Fruit fly (Drosophila melanogaster): Measurements from ENCODE around the gene CG4511.

The CG4511 gene

dm6 chr3R:10868427-10868962 lies 14.2 kb downstream of the CG4511 start, which contains the start of the genes SelR and Tsp86D (continued):
- no peak for TF ChIP-seq CG6272 (GFP tag; IDR thresholded peaks at IDR 0.05)
- no peak for TF ChIP-seq Atf-2 (GFP tag; optimal IDR thresholded peaks at IDR 0.05)
- TF ChIP-seq NFAT (GFP tag; IDR thresholded peaks at IDR 0.05): 0 out of 2 replicates have a peak, but pooled peaks have one; percentile 27
- no peak for TF ChIP-seq Dad (GFP tag; optimal IDR thresholded peaks at IDR 0.05)
- peak; percentile 69 for TF ChIP-seq CG1603 (tag; optimal IDR thresholded peaks at IDR 0.05)
- peak; percentile 73; the same call in 2 of the 3 replicates for TF ChIP-seq CG34224 (GFP tag; IDR thresholded peaks at IDR 0.05; ENCODE audit: partially characterized antibody)
- TF ChIP-seq crc (GFP tag; optimal IDR thresholded peaks at IDR 0.05): no peak
- peak; percentile 47 for TF ChIP-seq Jarid2 (GFP tag; optimal IDR thresholded peaks at IDR 0.05)
- peak; percentile 33 for TF ChIP-seq vvl (GFP tag; IDR thresholded peaks at IDR 0.05)
- TF ChIP-seq CG11247 (GFP tag; IDR thresholded peaks at IDR 0.05): no peak
- TF ChIP-seq ttk (GFP tag; IDR thresholded peaks at IDR 0.05): 0 out of 2 replicates have a peak, but pooled peaks have one; percentile 17
- TF ChIP-seq kah (GFP tag; optimal IDR thresholded peaks at IDR 0.05): peak; percentile 78
- no peak for TF ChIP-seq mam (GFP tag; optimal IDR thresholded peaks at IDR 0.05)
- TF ChIP-seq CG14965 (GFP tag; optimal IDR thresholded peaks at IDR 0.05; ENCODE audit: borderline replicate concordance): no peak
- peak; percentile 95 for TF ChIP-seq CG9797 (GFP tag; optimal IDR thresholded peaks at IDR 0.05)
- TF ChIP-seq CTCF (GFP tag; optimal IDR thresholded peaks at IDR 0.05): peak; percentile 65
- no peak for TF ChIP-seq Dip2 (GFP tag; IDR thresholded peaks at IDR 0.05)
- peak; percentile 11 for TF ChIP-seq oc (tag; optimal IDR thresholded peaks at IDR 0.05)
- peak; percentile 16 for TF ChIP-seq gsb-n (tag; optimal IDR thresholded peaks at IDR 0.05)
- no peak for TF ChIP-seq trh (GFP tag; optimal IDR thresholded peaks at IDR 0.05)
- no peak for TF ChIP-seq NK7.1 (GFP tag; optimal IDR thresholded peaks at IDR 0.05)
- peak; percentile 62 for TF ChIP-seq CG17568 (GFP tag; optimal IDR thresholded peaks at IDR 0.05)
- peak; percentile 9 for TF ChIP-seq nom (GFP tag; optimal IDR thresholded peaks at IDR 0.05)
- TF ChIP-seq tx (GFP tag; optimal IDR thresholded peaks at IDR 0.05): no peak
- no peak for TF ChIP-seq gem (tag; optimal IDR thresholded peaks at IDR 0.05)
- no peak for TF ChIP-seq CG11398 (GFP tag; optimal IDR thresholded peaks at IDR 0.05)
- TF ChIP-seq Dfd (GFP tag; optimal IDR thresholded peaks at IDR 0.05): no peak
- TF ChIP-seq dati (GFP tag; IDR thresholded peaks at IDR 0.05): no peak
- no peak for TF ChIP-seq CG33557 (GFP tag; optimal IDR thresholded peaks at IDR 0.05)
- TF ChIP-seq CG2116 (GFP tag; optimal IDR thresholded peaks at IDR 0.05): peak; percentile 45
- TF ChIP-seq eyg (GFP tag; optimal IDR thresholded peaks at IDR 0.05): no peak
- TF ChIP-seq knrl (GFP tag; IDR thresholded peaks at IDR 0.05; ENCODE audit: partially characterized antibody): peak; percentile 60
- TF ChIP-seq Oli (tag; optimal IDR thresholded peaks at IDR 0.05): no peak
- TF ChIP-seq CG16815 (GFP tag; optimal IDR thresholded peaks at IDR 0.05): no peak
- no peak for TF ChIP-seq CG18764 (GFP tag; optimal IDR thresholded peaks at IDR 0.05)
- no peak for TF ChIP-seq CG9817 (tag; optimal IDR thresholded peaks at IDR 0.05)
- TF ChIP-seq CG15269 (tag; optimal IDR thresholded peaks at IDR 0.05): peak; percentile 35
- TF ChIP-seq cad (GFP tag; optimal IDR thresholded peaks at IDR 0.05): peak; percentile 74
- TF ChIP-seq cato (GFP tag; optimal IDR thresholded peaks at IDR 0.05; ENCODE audit: borderline replicate concordance): no peak
- TF ChIP-seq wor (GFP tag; IDR thresholded peaks at IDR 0.05): no peak
- no peak for TF ChIP-seq cg (GFP tag; optimal IDR thresholded peaks at IDR 0.05)
- TF ChIP-seq Stat92E (GFP tag; optimal IDR thresholded peaks at IDR 0.05): peak in 1 of 3 experiments; percentile 60
- TF ChIP-seq CG8765 (GFP tag; IDR thresholded peaks at IDR 0.05): no peak
- TF ChIP-seq rib (GFP tag; IDR thresholded peaks at IDR 0.05): no peak
- no peak for TF ChIP-seq Hey (tag; optimal IDR thresholded peaks at IDR 0.05)
- no peak for TF ChIP-seq Poxn (GFP tag; IDR thresholded peaks at IDR 0.05)
- TF ChIP-seq CG10366 (GFP tag; IDR thresholded peaks at IDR 0.05): no peak
- no peak for TF ChIP-seq E2f1 (GFP tag; IDR thresholded peaks at IDR 0.05)
- peak; percentile 64 for TF ChIP-seq CG8924 (tag; optimal IDR thresholded peaks at IDR 0.05)
- TF ChIP-seq CG18476 (GFP tag; optimal IDR thresholded peaks at IDR 0.05): no peak
- peak; percentile 61 for TF ChIP-seq gro (GFP tag; optimal IDR thresholded peaks at IDR 0.05)

Data from whole organism, embryonic.